Fruit fly (Drosophila melanogaster): ENCODE results near the gene CG15202.

The CG15202 gene

dm6 chrX:11148272-11148835, 6.0 kb downstream of the CG15202 start, which contains the start of gene Ran (continued):
- TF ChIP-seq unc-4 (GFP tag; IDR thresholded peaks at IDR 0.05; ENCODE audit: partially characterized antibody) (peak; percentile 33; the same call in 1 of the 2 replicates), NC2α (GFP tag; optimal IDR thresholded peaks at IDR 0.05) (no peak), Meics (GFP tag; optimal IDR thresholded peaks at IDR 0.05) (no peak), CG9609 (GFP tag; optimal IDR thresholded peaks at IDR 0.05) (no peak), nerfin-2 (GFP tag; IDR thresholded peaks at IDR 0.05; ENCODE audit: partially characterized antibody) (peak; percentile 34; the same call in 1 of the 2 replicates), pros (GFP tag; optimal IDR thresholded peaks at IDR 0.05) (no peak), CG3281 (GFP tag; optimal IDR thresholded peaks at IDR 0.05) (no peak), CG43689 (GFP tag; IDR thresholded peaks at IDR 0.05) (no peak), CG4404 (GFP tag; IDR thresholded peaks at IDR 0.05) (no peak), ab (GFP tag; optimal IDR thresholded peaks at IDR 0.05) (no peak), sob (GFP tag; IDR thresholded peaks at IDR 0.05) (peak; percentile 43), Ptx1 (GFP tag; IDR thresholded peaks at IDR 0.05) (peak; percentile 21), CG34224 (GFP tag; IDR thresholded peaks at IDR 0.05; ENCODE audit: partially characterized antibody) (0 out of 3 replicates have a peak, but pooled peaks have one; percentile 31), CG18262 (tag; optimal IDR thresholded peaks at IDR 0.05) (no peak), lov (optimal IDR thresholded peaks at IDR 0.05) (no peak), lov (GFP tag; IDR thresholded peaks at IDR 0.05) (no peak), CG15073 (GFP tag; optimal IDR thresholded peaks at IDR 0.05) (no peak), sqz (GFP tag; optimal IDR thresholded peaks at IDR 0.05) (no peak), CG13287 (GFP tag; IDR thresholded peaks at IDR 0.05; ENCODE audit: partially characterized antibody) (peak; percentile 19; the same call in 1 of the 2 replicates), Bgb (GFP tag; IDR thresholded peaks at IDR 0.05; ENCODE audit: partially characterized antibody) (peak; percentile 37; the same call in 1 of the 2 replicates), gfzf (GFP tag; optimal IDR thresholded peaks at IDR 0.05) (peak; percentile 59), NFAT (GFP tag; IDR thresholded peaks at IDR 0.05) (no peak), CG17829 (tag; optimal IDR thresholded peaks at IDR 0.05) (no peak), Atf-2 (GFP tag; optimal IDR thresholded peaks at IDR 0.05) (no peak), H2.0 (GFP tag; IDR thresholded peaks at IDR 0.05) (no peak), CG6175 (GFP tag; IDR thresholded peaks at IDR 0.05) (no peak), Sin3A (optimal IDR thresholded peaks at IDR 0.05) (no peak), CG1024 (GFP tag; IDR thresholded peaks at IDR 0.05) (peak; percentile 83), CG14050 (GFP tag; IDR thresholded peaks at IDR 0.05) (no peak), ranshi (GFP tag; IDR thresholded peaks at IDR 0.05) (no peak; the same call in 1 of the 2 replicates), ato (GFP tag; IDR thresholded peaks at IDR 0.05; ENCODE audit: partially characterized antibody) (peak; percentile 12; the same call in 1 of the 2 replicates), Drgx (GFP tag; IDR thresholded peaks at IDR 0.05) (no peak), corto (GFP tag; optimal IDR thresholded peaks at IDR 0.05) (no peak), amos (GFP tag; IDR thresholded peaks at IDR 0.05; ENCODE audit: partially characterized antibody) (peak; percentile 52), CG16813 (GFP tag; IDR thresholded peaks at IDR 0.05; ENCODE audit: partially characterized antibody) (0 out of 3 replicates have a peak, but pooled peaks have one; percentile 35), so (GFP tag; IDR thresholded peaks at IDR 0.05) (0 out of 3 replicates have a peak, but pooled peaks have one; percentile 18), CG12236 (GFP tag; optimal IDR thresholded peaks at IDR 0.05) (no peak), CG13296 (GFP tag; optimal IDR thresholded peaks at IDR 0.05) (no peak), CG7963 (GFP tag; IDR thresholded peaks at IDR 0.05; ENCODE audit: partially characterized antibody) (0 out of 3 replicates have a peak, but pooled peaks have one; percentile 42), CG11247 (GFP tag; IDR thresholded peaks at IDR 0.05) (no peak), cg (GFP tag; optimal IDR thresholded peaks at IDR 0.05) (no peak), CG6791 (GFP tag; IDR thresholded peaks at IDR 0.05; ENCODE audit: partially characterized antibody) (peak; percentile 15; the same call in 1 of the 3 replicates), ssp (GFP tag; IDR thresholded peaks at IDR 0.05) (peak; percentile 98)

Measured in whole organism, embryonic.